Fruit fly (Drosophila melanogaster): ENCODE measurements around the gene Cyp305a1.

Cyp305a1 gene

dm6 chr3L:19790929-19791687, 22.0 kb downstream of the Cyp305a1 start (continued):
- peak; percentile 38 for TF ChIP-seq slp2 (GFP tag; optimal IDR thresholded peaks at IDR 0.05)
- TF ChIP-seq CG16863 (GFP tag; optimal IDR thresholded peaks at IDR 0.05), result peak; percentile 6
- TF ChIP-seq Dref (GFP tag; IDR thresholded peaks at IDR 0.05), result no peak
- TF ChIP-seq gsb-n (tag; optimal IDR thresholded peaks at IDR 0.05), result no peak
- TF ChIP-seq CG17912 (GFP tag; optimal IDR thresholded peaks at IDR 0.05), result no peak
- peak; percentile 38 for TF ChIP-seq esg (GFP tag; conservative IDR thresholded peaks at IDR 0.05)
- TF ChIP-seq Sox100B (GFP tag; optimal IDR thresholded peaks at IDR 0.05), result peak; percentile 76
- TF ChIP-seq bab2 (GFP tag; optimal IDR thresholded peaks at IDR 0.05), result peak; percentile 32
- no peak for TF ChIP-seq Hand (GFP tag; optimal IDR thresholded peaks at IDR 0.05)
- no peak for TF ChIP-seq bbx (GFP tag; IDR thresholded peaks at IDR 0.05; ENCODE audit: partially characterized antibody)
- no peak for TF ChIP-seq ftz-f1 (GFP tag; optimal IDR thresholded peaks at IDR 0.05)
- no peak for TF ChIP-seq CG16779 (GFP tag; IDR thresholded peaks at IDR 0.05)
- TF ChIP-seq CG9876 (GFP tag; optimal IDR thresholded peaks at IDR 0.05), result peak; percentile 17
- no peak for TF ChIP-seq Scr (GFP tag; IDR thresholded peaks at IDR 0.05; ENCODE audit: partially characterized antibody)
- peak; percentile 38 to 48 for TF ChIP-seq bsh (GFP tag; optimal IDR thresholded peaks at IDR 0.05)
- TF ChIP-seq CG7839 (tag; optimal IDR thresholded peaks at IDR 0.05), result peak; percentile 79
- peak; percentile 83 for TF ChIP-seq CG17361 (GFP tag; IDR thresholded peaks at IDR 0.05)
- TF ChIP-seq Hr51 (GFP tag; optimal IDR thresholded peaks at IDR 0.05), result peak; percentile 14 to 69
- TF ChIP-seq Doc3 (GFP tag; IDR thresholded peaks at IDR 0.05; ENCODE audit: partially characterized antibody), result no peak
- TF ChIP-seq schlank (tag; optimal IDR thresholded peaks at IDR 0.05), result peak; percentile 19
- TF ChIP-seq dpn (GFP tag; optimal IDR thresholded peaks at IDR 0.05), result peak; percentile 59 to 65
- TF ChIP-seq CG6791 (GFP tag; IDR thresholded peaks at IDR 0.05; ENCODE audit: partially characterized antibody), result peak; percentile 46; the same call in 1 of the 3 replicates
- TF ChIP-seq CG6683 (GFP tag; optimal IDR thresholded peaks at IDR 0.05), result peak; percentile 18
- peak; percentile 49 for TF ChIP-seq fd3F (GFP tag; optimal IDR thresholded peaks at IDR 0.05)
- peak; percentile 77 for TF ChIP-seq lilli (GFP tag; optimal IDR thresholded peaks at IDR 0.05)
- TF ChIP-seq Dip2 (GFP tag; IDR thresholded peaks at IDR 0.05), result no peak
- peak; percentile 24 for TF ChIP-seq sug (tag; optimal IDR thresholded peaks at IDR 0.05)
- peak; percentile 95 for TF ChIP-seq row (GFP tag; IDR thresholded peaks at IDR 0.05)
- TF ChIP-seq E2f2 (GFP tag; IDR thresholded peaks at IDR 0.05), result peak; percentile 17
- TF ChIP-seq CG13287 (GFP tag; IDR thresholded peaks at IDR 0.05; ENCODE audit: partially characterized antibody), result no peak
- TF ChIP-seq Asciz (GFP tag; optimal IDR thresholded peaks at IDR 0.05), result no peak
- TF ChIP-seq org-1 (GFP tag; optimal IDR thresholded peaks at IDR 0.05), result peak; percentile 77
- TF ChIP-seq Taf1 (GFP tag; IDR thresholded peaks at IDR 0.05), result peak; percentile 47; the same call in 1 of the 2 replicates
- no peak for TF ChIP-seq BtbVII (GFP tag; optimal IDR thresholded peaks at IDR 0.05)
- TF ChIP-seq Max (GFP tag; optimal IDR thresholded peaks at IDR 0.05), result peak; percentile 68
- TF ChIP-seq CG30431 (GFP tag; optimal IDR thresholded peaks at IDR 0.05), result peak; percentile 47
- TF ChIP-seq CG31224 (GFP tag; IDR thresholded peaks at IDR 0.05), result peak; percentile 59; the same call in 1 of the 2 replicates
- TF ChIP-seq CG7987 (GFP tag; optimal IDR thresholded peaks at IDR 0.05), result no peak
- peak; percentile 46 for TF ChIP-seq pum (GFP tag; optimal IDR thresholded peaks at IDR 0.05)
- peak; percentile 32; the same call in 1 of the 2 replicates for TF ChIP-seq sisA (GFP tag; IDR thresholded peaks at IDR 0.05)
- TF ChIP-seq Oli (tag; optimal IDR thresholded peaks at IDR 0.05), result peak; percentile 74
- peak; percentile 42; the same call in 1 of the 3 replicates for TF ChIP-seq Opbp (GFP tag; IDR thresholded peaks at IDR 0.05; ENCODE audit: partially characterized antibody)
- TF ChIP-seq corto (GFP tag; optimal IDR thresholded peaks at IDR 0.05), result no peak
- TF ChIP-seq CG34422 (GFP tag; IDR thresholded peaks at IDR 0.05), result peak; percentile 54; the same call in 1 of the 3 replicates
- TF ChIP-seq CG13894 (tag; optimal IDR thresholded peaks at IDR 0.05), result peak; percentile 20
- TF ChIP-seq kay (GFP tag; optimal IDR thresholded peaks at IDR 0.05), result peak; percentile 44
- peak; percentile 67 for TF ChIP-seq dmrt99B (tag; optimal IDR thresholded peaks at IDR 0.05)
- TF ChIP-seq br (optimal IDR thresholded peaks at IDR 0.05), result no peak
